Worm (Caenorhabditis elegans): ENCODE data around the gene K02E11.10.

- TF ChIP-seq med-1 (GFP tag; optimal IDR thresholded peaks at IDR 0.05; ENCODE audit: insufficient read depth) (no peak), cog-1 (tag; optimal IDR thresholded peaks at IDR 0.05) (no peak), klf-2 (GFP tag; conservative IDR thresholded peaks at IDR 0.05) (no peak), flt-1 (GFP tag; IDR thresholded peaks at IDR 0.05) (no peak), ztf-23 (GFP tag; IDR thresholded peaks at IDR 0.05) (no peak), tab-1 (GFP tag; IDR thresholded peaks at IDR 0.05) (no peak), ref-1 (GFP tag; conservative IDR thresholded peaks at IDR 0.05) (no peak), T22C8.4 (GFP tag; IDR thresholded peaks at IDR 0.05) (no peak)
Measured at ce11 chrV:14197651-14198050, 43.3 kb downstream of the K02E11.10 start.
